Worm (Caenorhabditis elegans): ENCODE measurements around the gene unc-16.

unc-16 gene

DNA sequence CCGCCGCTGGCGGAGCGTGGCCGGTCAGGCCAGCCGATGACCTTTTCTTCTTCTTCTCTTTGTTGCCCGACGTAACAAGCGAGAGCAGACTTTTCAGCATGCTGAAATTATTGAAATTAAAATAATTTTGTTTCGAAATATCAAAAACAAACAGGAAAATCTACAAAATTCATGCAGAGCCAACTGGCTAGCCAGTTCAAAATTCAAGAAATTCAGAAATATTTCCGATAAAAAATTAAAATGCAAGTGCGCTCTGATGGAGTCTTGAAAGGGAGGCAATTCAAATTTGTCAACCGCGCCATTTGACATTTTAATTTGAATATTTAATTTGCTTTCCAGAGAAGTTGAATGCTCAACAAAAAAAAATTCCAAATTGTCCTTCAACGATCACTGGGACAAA, 54.6 kb downstream of the unc-16 start, which contains the start of gene F58A4.2:
Gene F58A4.2 (minus strand): TSS at position 101 of the 400 bp plus-strand sequence.
- TF ChIP-seq ceh-39 (tag; optimal IDR thresholded peaks at IDR 0.05): no peak
- TF ChIP-seq tbx-8 (GFP tag; optimal IDR thresholded peaks at IDR 0.05): no peak
- TF ChIP-seq unc-39 (tag; optimal IDR thresholded peaks at IDR 0.05): no peak
- no peak for TF ChIP-seq elt-1 (tag; optimal IDR thresholded peaks at IDR 0.05; ENCODE audit: borderline replicate concordance, insufficient read depth)
- TF ChIP-seq snpc-4 (tag; optimal IDR thresholded peaks at IDR 0.05): no peak
- no peak for TF ChIP-seq ceh-43 (GFP tag; optimal IDR thresholded peaks at IDR 0.05)
- TF ChIP-seq nhr-28 (tag; optimal IDR thresholded peaks at IDR 0.05): no peak
- no peak for TF ChIP-seq zip-8 (tag; optimal IDR thresholded peaks at IDR 0.05)
- TF ChIP-seq lsy-2 (tag; optimal IDR thresholded peaks at IDR 0.05): no peak
- TF ChIP-seq ceh-83 (GFP tag; optimal IDR thresholded peaks at IDR 0.05): no peak
- no peak for TF ChIP-seq nhr-237 (tag; optimal IDR thresholded peaks at IDR 0.05)

All from whole organism, mixed stage, embryonic.